Fruit fly (Drosophila melanogaster) whole organism, larva: ENCODE results near the gene Axs.

Experiments
- noc ChIP-seq: fragments of 200-800 bp; sonication (Bioruptor generic); optimal IDR thresholded peaks from 3 replicates; lab custom pipeline; 2019; ENCODE audit warnings: missing biosample characterization, mild to moderate bottlenecking, missing genetic modification characterization, moderate library complexity

The Axs gene

dm6 chrX:16683765-16684164, at the start of gene Axs:
TSS of gene Axs (minus strand) at chrX:16683895.
- TF ChIP-seq noc (tag; lab: Kevin White, UChicago), result no peak

- no peak for TF ChIP-seq noc (tag; lab: Kevin White, UChicago)
Observed at dm6 chrX:16733244-16733643, 49.5 kb upstream of the Axs start.

DNA sequence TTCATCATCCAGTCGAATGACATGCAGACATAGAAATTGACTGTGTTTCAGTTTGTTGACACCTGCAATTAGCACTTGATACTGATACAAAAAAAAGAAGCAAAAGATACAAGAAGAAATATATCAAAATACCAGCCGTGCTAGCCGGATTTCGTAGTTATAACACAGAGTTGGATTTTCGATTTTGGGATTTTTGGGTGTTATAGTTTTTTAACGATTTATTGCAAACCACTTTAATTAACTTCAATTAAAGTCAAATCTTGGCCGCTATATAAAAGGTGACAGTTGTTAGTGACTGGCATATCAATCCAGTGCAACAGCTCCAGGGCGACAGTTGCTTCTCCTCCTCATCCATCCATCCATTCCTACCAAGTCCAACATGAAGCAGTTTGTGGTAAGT, 47.1 kb upstream of the Axs start, which contains the start of gene TwdlX:
Gene TwdlX (plus strand): TSS at position 301 of the 400 bp plus-strand sequence.
- no peak for TF ChIP-seq noc (tag; lab: Kevin White, UChicago)

DNA sequence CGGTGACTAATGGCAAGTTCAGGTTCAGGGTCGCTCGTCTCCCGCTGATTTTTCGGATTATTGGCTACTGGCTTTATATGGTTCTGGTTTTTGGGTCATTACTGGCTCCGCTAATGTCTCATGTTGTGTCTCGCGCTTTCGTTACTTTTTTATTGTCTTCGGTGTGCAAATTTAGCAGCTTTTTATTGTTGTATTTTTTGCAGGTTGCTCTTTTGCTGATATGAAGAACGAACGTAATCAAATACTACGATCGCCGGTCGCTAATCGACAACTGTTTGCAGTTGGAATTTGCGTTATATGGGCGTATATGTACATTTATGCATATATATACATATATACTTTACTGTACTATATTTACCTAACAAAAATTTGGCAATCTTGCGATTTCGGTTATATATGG, 40.8 kb upstream of the Axs start:
- TF ChIP-seq noc (tag; lab: Kevin White, UChicago), result no peak

DNA sequence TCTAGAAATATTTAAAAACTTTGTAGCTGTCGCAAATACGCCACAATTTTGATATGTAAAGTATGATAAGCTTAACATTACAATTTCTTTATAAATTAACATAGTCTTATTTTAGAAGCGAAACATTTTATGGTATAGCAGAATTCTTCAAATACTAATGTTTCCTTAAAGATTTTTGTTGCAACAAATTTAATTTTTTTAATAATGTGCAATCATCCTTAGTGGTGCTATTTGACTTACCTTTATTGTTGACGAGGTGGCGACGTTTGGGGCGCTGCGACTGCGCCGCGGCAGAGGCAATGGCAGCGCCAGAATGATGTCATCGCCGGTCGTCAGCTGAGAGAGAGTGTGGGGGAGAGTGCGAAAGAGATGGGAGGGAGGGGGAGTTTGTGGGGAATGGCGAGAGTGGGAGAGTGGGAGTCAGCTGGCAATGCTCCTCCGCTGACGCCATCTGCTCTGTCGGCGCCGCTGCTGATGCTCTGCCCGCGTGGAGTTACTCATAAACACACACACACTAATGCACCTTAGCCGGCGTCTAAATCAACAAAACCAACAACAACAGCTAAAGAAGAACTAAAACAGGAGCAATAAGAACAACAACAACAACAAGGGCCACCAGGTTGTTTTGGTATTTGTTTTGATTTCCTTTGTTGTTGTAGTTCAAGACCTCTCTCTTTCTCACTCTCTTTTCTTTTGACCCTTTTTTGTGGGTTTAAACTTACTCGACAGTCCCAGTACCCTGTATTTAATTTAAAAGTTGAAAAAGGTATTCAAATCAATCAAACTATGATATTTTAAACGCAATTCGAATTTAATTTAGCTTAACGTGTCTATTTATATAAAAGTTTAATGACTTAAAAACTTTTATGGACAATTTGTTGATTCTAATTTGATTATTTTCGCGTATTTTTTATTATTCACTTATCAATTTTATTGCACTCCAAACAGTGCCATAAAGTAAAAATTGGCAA, 39.8 kb upstream of the Axs start:
- TF ChIP-seq noc (tag; lab: Kevin White, UChicago), result peak; percentile 88

DNA sequence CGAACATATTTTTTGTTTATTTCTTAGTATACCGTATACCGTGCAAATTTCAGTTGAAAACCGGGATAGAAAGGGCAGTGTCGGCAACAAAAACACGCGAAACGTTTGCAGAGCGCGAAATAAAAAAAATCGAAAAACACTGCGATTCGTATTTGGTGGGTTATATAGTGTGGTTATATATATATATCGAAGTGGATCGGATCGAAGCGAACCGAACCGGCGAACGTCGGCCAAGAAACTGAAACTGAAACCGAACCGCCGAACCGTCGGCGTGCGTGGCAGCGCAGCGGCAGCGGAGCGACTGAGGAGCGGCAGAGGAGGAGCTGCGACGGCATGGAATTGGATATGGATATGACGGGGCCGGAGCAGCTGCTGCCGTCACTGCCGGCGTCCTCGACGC, 37.5 kb upstream of the Axs start, which contains the start of the genes CG32572 and CG34325:
Gene CG32572 (plus strand): TSS at position 16 of the 400 bp plus-strand sequence.
Gene CG34325 (minus strand): TSS at position 244 of the 400 bp plus-strand sequence.
- no peak for TF ChIP-seq noc (tag; lab: Kevin White, UChicago)

DNA sequence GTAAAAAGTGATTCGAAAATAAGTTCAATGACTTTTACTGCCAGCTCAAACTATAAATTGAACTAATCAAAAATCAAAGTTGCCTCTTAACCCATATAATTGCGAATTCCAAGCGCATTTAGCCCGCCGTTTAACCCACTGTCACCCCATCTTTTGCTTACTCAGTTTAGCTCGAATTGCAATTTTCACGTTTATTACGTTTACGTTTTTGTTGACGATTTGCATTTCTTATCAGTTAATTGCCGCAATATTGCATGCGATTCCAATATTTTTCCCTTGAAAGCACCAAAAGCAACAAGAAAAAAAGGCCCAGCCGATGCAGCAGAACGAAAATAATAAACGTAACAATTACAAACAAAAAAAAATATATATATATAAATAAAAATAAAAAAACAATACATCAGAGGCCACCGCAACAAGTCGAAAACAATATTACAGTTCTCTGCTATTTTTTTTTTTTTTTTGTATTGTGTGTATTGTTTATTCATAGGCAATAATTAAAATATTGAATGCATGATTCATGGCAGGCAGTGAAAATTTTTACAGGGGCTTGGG, 34.6 kb upstream of the Axs start:
- no peak for TF ChIP-seq noc (tag; lab: Kevin White, UChicago)

DNA sequence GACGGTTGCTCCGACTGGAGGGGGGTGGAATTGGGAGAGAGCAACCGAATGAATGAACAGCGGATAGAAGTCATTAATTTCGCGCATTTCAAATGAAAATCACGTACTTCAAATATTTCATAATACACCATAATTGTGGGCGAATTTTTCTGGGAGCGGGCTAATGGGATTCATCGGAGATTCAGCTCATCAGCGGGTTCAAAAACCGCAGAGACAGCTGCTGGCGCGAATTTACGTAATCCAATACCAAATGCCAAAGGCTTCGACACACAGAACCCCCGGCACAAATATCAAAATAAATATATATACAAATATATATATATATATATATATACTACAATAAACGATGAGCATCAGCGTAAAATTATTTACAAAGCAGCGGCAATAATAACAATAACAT, 33.0 kb upstream of the Axs start:
- TF ChIP-seq noc (tag; lab: Kevin White, UChicago), result no peak

DNA sequence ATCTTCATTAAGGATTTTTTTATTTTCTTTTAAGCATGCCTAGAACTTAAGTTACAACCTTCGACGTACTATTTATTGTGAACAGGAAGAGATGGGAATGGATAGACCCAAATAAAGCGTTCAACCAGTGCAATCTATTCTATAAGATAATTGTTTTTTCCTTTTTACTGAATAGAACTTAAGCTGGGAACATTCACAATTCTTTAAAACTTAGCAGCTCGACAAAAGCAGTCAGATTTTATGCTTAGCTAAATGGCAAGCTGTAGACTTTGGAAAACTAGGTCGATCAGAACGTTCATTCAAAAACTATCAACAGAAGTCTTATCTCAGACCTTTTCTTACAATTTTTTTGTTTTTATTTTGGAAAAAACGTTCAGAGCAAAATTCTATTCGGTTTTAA, 27.3 kb upstream of the Axs start, which contains the start of gene CG13008:
Gene CG13008 (plus strand): TSS at position 301 of the 400 bp plus-strand sequence.
- no peak for TF ChIP-seq noc (tag; lab: Kevin White, UChicago)

DNA sequence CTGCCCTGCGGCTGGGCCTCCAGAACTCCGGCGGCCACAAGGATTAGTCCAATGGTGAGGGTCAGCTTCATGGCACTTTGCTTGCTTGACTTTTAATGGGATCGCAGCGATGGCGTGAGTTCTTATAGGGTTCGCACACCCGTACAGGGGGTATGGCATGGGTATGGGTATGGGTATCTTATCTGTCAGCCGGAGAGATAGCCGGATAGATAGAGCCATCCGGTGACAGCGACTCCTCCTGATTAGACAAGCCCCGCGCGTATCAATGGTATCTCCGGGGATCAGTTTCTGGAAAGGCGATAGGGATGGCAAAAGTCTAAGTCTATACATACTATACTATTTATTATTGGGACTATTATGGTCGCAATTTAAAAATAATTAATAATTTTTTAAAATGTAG, 23.1 kb upstream of the Axs start, which contains the start of gene CG9672:
Gene CG9672 (minus strand): TSS at position 101 of the 400 bp plus-strand sequence.
- TF ChIP-seq noc (tag; lab: Kevin White, UChicago), result no peak

- TF ChIP-seq noc (tag; lab: Kevin White, UChicago), result peak; percentile 7
Observed at dm6 chrX:16703747-16704146, 20.1 kb upstream of the Axs start, which contains the start of the genes CG9673 and CG4653. TSS of gene CG9673 (minus strand) at chrX:16703884. TSS of gene CG4653 (plus strand) at chrX:16704081.

dm6 chrX:16701941-16702340, 18.2 kb upstream of the Axs start, which contains the start of gene sphe:
TSS of gene sphe (minus strand) at chrX:16701972.
- peak; percentile 8 for TF ChIP-seq noc (tag; lab: Kevin White, UChicago)

DNA sequence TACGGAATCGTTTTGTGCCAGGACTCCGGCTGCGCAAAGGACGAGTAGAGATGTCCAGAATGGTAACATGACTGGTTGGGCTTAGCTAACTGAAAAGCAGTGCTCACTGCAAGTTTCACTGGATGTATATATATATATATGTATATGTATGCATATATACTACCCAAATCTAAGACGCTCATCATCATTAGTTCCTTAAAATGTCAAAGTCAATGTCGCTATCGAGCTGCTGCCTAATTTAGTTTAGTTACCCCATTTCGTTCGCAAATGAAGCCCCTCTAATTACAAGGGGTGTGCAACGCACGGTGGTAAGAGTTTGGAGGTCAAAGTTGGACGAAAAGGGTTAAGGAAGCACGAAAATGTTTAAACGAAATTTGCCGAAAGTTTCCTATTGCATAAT, 16.4 kb upstream of the Axs start, which contains the start of gene CG9676:
Gene CG9676 (minus strand): TSS at position 101 of the 400 bp plus-strand sequence.
- TF ChIP-seq noc (tag; lab: Kevin White, UChicago), result no peak

dm6 chrX:16697882-16698571, 14.3 kb upstream of the Axs start:
- TF ChIP-seq noc (tag; lab: Kevin White, UChicago), result no peak
